Fruit fly (Drosophila melanogaster) whole organism, embryonic: Measurements from ENCODE around the gene CG13024.
A peak's percentile ranks its signal among the peaks of the same experiment; 100 is the strongest.

Experiments used
- B-H2 ChIP-seq: fragments of 200-800 bp; sonication (Bioruptor generic); optimal IDR thresholded peaks from 2 replicates; lab custom pipeline; 2018; ENCODE audit warnings: missing biosample characterization, mild to moderate bottlenecking, missing genetic modification characterization
- Blimp-1 ChIP-seq: fragments of 200-800 bp; sonication (Bioruptor generic); optimal IDR thresholded peaks from 3 replicates; lab custom pipeline; 2018; ENCODE audit warnings: missing biosample characterization, missing genetic modification characterization, mild to moderate bottlenecking, moderate library complexity, missing genetic modification reagents
- CG1024 ChIP-seq: fragments of 200-800 bp; sonication (Bioruptor generic); IDR thresholded peaks from 2 replicates; pipeline ENCODE4 v1.3.6; 2022; ENCODE audit warnings: missing biosample characterization, missing genetic modification characterization
- CG10267 ChIP-seq: fragments of 200-800 bp; sonication (Bioruptor generic); optimal IDR thresholded peaks from 2 replicates; lab custom pipeline; 2018; ENCODE audit warnings: missing biosample characterization, mild to moderate bottlenecking, missing genetic modification characterization, moderate library complexity
- CG10431 ChIP-seq: fragments of 200-800 bp; sonication (Bioruptor generic); optimal IDR thresholded peaks from 3 replicates; lab custom pipeline; 2018; ENCODE audit warnings: missing biosample characterization, mild to moderate bottlenecking, missing genetic modification characterization
- CG10462 ChIP-seq: fragments of 200-800 bp; sonication (Bioruptor generic); optimal IDR thresholded peaks from 2 replicates; lab custom pipeline; 2016; ENCODE audit warnings: missing biosample characterization, missing genetic modification characterization
- CG11723 ChIP-seq: fragments of 200-800 bp; sonication (Bioruptor generic); optimal IDR thresholded peaks from 2 replicates; lab custom pipeline; 2017; ENCODE audit warnings: missing biosample characterization, mild to moderate bottlenecking, missing genetic modification characterization
- CG14667 ChIP-seq: fragments of 200-800 bp; sonication (Bioruptor generic); IDR thresholded peaks from 2 replicates; pipeline ENCODE4 v1.3.6; 2022; ENCODE audit warnings: missing biosample characterization, missing genetic modification characterization
- CG14710 ChIP-seq: fragments of 200-800 bp; sonication (Bioruptor generic); optimal IDR thresholded peaks from 3 replicates; lab custom pipeline; 2019; ENCODE audit warnings: missing biosample characterization, mild to moderate bottlenecking, missing genetic modification characterization, moderate library complexity
- CG15514 ChIP-seq: fragments of 200-800 bp; sonication (Bioruptor generic); optimal IDR thresholded peaks from 3 replicates; lab custom pipeline; 2017; ENCODE audit warnings: missing biosample characterization, missing genetic modification characterization, mild to moderate bottlenecking, moderate library complexity, missing genetic modification reagents
- CG17186 ChIP-seq: fragments of 200-800 bp; sonication (Bioruptor generic); optimal IDR thresholded peaks from 3 replicates; lab custom pipeline; 2017; ENCODE audit warnings: missing biosample characterization, missing genetic modification reagents, missing genetic modification characterization
- CG2129 ChIP-seq: fragments of 200-800 bp; sonication (Bioruptor generic); IDR thresholded peaks from 2 replicates; pipeline ENCODE4 v1.3.6; 2022; ENCODE audit warnings: missing biosample characterization, missing genetic modification characterization; ENCODE audit not compliant: partially characterized antibody
- CG2712 ChIP-seq: fragments of 200-800 bp; optimal IDR thresholded peaks from 3 replicates; lab custom pipeline; 2019; ENCODE audit warnings: missing biosample characterization, mild to moderate bottlenecking, missing genetic modification characterization, moderate library complexity
- CG33213 ChIP-seq: fragments of 200-800 bp; sonication (Bioruptor generic); optimal IDR thresholded peaks from 3 replicates; lab custom pipeline; 2016; ENCODE audit warnings: missing biosample characterization, missing genetic modification characterization
- CG34422 ChIP-seq: fragments of 200-800 bp; sonication (Bioruptor generic); IDR thresholded peaks from 3 replicates; pipeline ENCODE4 v1.3.6; 2022; ENCODE audit warnings: missing biosample characterization, missing genetic modification characterization
- CG3995 ChIP-seq: fragments of 200-800 bp; sonication (Bioruptor generic); optimal IDR thresholded peaks from 3 replicates; lab custom pipeline; 2016; ENCODE audit warnings: missing biosample characterization, missing genetic modification characterization
- CG4424 ChIP-seq: fragments of 200-800 bp; sonication (Bioruptor generic); optimal IDR thresholded peaks from 3 replicates; lab custom pipeline; 2016; ENCODE audit warnings: missing biosample characterization, missing genetic modification characterization
- CG4617 ChIP-seq: fragments of 200-800 bp; sonication (Bioruptor generic); optimal IDR thresholded peaks from 3 replicates; lab custom pipeline; 2016; ENCODE audit warnings: missing biosample characterization, missing genetic modification characterization, borderline replicate concordance
- CG4707 ChIP-seq: fragments of 200-800 bp; sonication (Bioruptor generic); optimal IDR thresholded peaks from 2 replicates; lab custom pipeline; 2018; ENCODE audit warnings: missing biosample characterization, mild to moderate bottlenecking, missing genetic modification characterization, moderate library complexity
- CG6689 ChIP-seq: fragments of 200-800 bp; sonication (Bioruptor generic); IDR thresholded peaks from 2 replicates; pipeline ENCODE4 v1.3.6; 2022; ENCODE audit warnings: missing biosample characterization, missing genetic modification characterization
- CG9932 ChIP-seq: fragments of 200-800 bp; sonication (Bioruptor generic); IDR thresholded peaks from 2 replicates; pipeline ENCODE4 v1.3.6; 2022; ENCODE audit warnings: missing biosample characterization, missing genetic modification characterization
- CTCF ChIP-seq: fragments of 200-800 bp; sonication (Bioruptor generic); optimal IDR thresholded peaks from 2 replicates; lab custom pipeline; 2017; ENCODE audit warnings: missing biosample characterization, mild to moderate bottlenecking, missing genetic modification characterization, moderate library complexity
- D ChIP-seq, 2 experiments: fragments of 200-800 bp in 1 of 2; fragments of >200 bp in 1 of 2; sonication (Bioruptor generic) in 1 of 2; optimal IDR thresholded peaks; 2 replicates in 1 of 2; 3 replicates in 1 of 2; lab custom pipeline; 2017; ENCODE audit warnings: mild to moderate bottlenecking in 1 of 2, missing biosample characterization in 1 of 2, missing genetic modification characterization in 1 of 2, missing genetic modification reagents in 1 of 2
- Dad ChIP-seq: fragments of 200-800 bp; sonication (Bioruptor generic); optimal IDR thresholded peaks from 3 replicates; lab custom pipeline; 2016; ENCODE audit warnings: missing biosample characterization, missing genetic modification characterization
- Dek ChIP-seq: fragments of 200-800 bp; sonication (Bioruptor generic); optimal IDR thresholded peaks from 3 replicates; lab custom pipeline; 2019; ENCODE audit warnings: missing biosample characterization, mild to moderate bottlenecking, missing genetic modification characterization, moderate library complexity
- Dip3 ChIP-seq: fragments of 200-800 bp; sonication (Bioruptor generic); optimal IDR thresholded peaks from 3 replicates; lab custom pipeline; 2016; ENCODE audit warnings: missing biosample characterization, missing genetic modification characterization
- Dll ChIP-seq: fragments of 200-800 bp; sonication (Bioruptor generic); IDR thresholded peaks from 4 replicates; pipeline ENCODE4 v1.3.6; 2022; ENCODE audit warnings: missing biosample characterization, missing genetic modification characterization; ENCODE audit not compliant: partially characterized antibody
- Dp ChIP-seq: fragments of 200-800 bp; sonication (Bioruptor generic); optimal IDR thresholded peaks from 2 replicates; lab custom pipeline; 2018; ENCODE audit warnings: missing biosample characterization, mild to moderate bottlenecking, missing genetic modification characterization, moderate library complexity
- HLHmδ ChIP-seq: fragments of 200-800 bp; sonication (Bioruptor generic); optimal IDR thresholded peaks from 2 replicates; lab custom pipeline; 2018; ENCODE audit warnings: missing biosample characterization, mild to moderate bottlenecking, missing genetic modification characterization, moderate library complexity
- HmgD ChIP-seq: fragments of 200-800 bp; sonication (Bioruptor generic); optimal IDR thresholded peaks from 3 replicates; lab custom pipeline; 2016; ENCODE audit warnings: missing biosample characterization, missing genetic modification characterization
- Kr ChIP-seq: fragments of 200-800 bp; sonication (Bioruptor generic); optimal IDR thresholded peaks from 2 replicates; lab custom pipeline; 2017; ENCODE audit warnings: missing biosample characterization, mild to moderate bottlenecking, missing genetic modification characterization
- Mad ChIP-seq: fragments of 200-800 bp; sonication (Bioruptor generic); optimal IDR thresholded peaks from 2 replicates; lab custom pipeline; 2016; ENCODE audit warnings: missing biosample characterization, missing genetic modification characterization
- Nf-YC ChIP-seq: fragments of 200-800 bp; optimal IDR thresholded peaks from 3 replicates; lab custom pipeline; 2019; ENCODE audit warnings: missing biosample characterization, mild to moderate bottlenecking, missing genetic modification characterization, moderate library complexity
- Pdp1 ChIP-seq, 2 experiments: fragments of 200-800 bp; sonication (Bioruptor generic); optimal IDR thresholded peaks; 3 replicates each; lab custom pipeline; 2016; ENCODE audit warnings: missing biosample characterization in 2 of 2, missing genetic modification characterization in 2 of 2, mild to moderate bottlenecking in 1 of 2, moderate library complexity in 1 of 2
- Xbp1 ChIP-seq: fragments of 200-800 bp; sonication (Bioruptor generic); optimal IDR thresholded peaks from 3 replicates; lab custom pipeline; 2016; ENCODE audit warnings: missing biosample characterization, mild to moderate bottlenecking, missing genetic modification characterization
- al ChIP-seq: fragments of 200-800 bp; sonication (Bioruptor generic); IDR thresholded peaks from 2 replicates; pipeline ENCODE4 v1.3.6; 2022; ENCODE audit warnings: missing biosample characterization, missing genetic modification characterization
- ci ChIP-seq: fragments of 200-800 bp; sonication (Bioruptor generic); IDR thresholded peaks from 3 replicates; pipeline ENCODE4 v1.3.6; 2022; ENCODE audit warnings: missing biosample characterization, missing genetic modification characterization
- da ChIP-seq: fragments of 200-800 bp; sonication (Bioruptor generic); optimal IDR thresholded peaks from 2 replicates; lab custom pipeline; 2016; ENCODE audit warnings: missing biosample characterization, missing genetic modification characterization
- dpn ChIP-seq, 2 experiments: fragments of 200-800 bp; sonication (Bioruptor generic); optimal IDR thresholded peaks; 3 replicates each; lab custom pipeline; 2016; ENCODE audit warnings: missing biosample characterization in 2 of 2, missing genetic modification characterization in 2 of 2
- eve ChIP-seq, 2 experiments: fragments of >200 bp; optimal IDR thresholded peaks; 2 replicates each; lab custom pipeline; 2017; ENCODE audit warnings: missing biosample characterization in 2 of 2, missing genetic modification characterization in 2 of 2
- exex ChIP-seq: fragments of 200-800 bp; sonication (Bioruptor generic); optimal IDR thresholded peaks from 4 replicates; lab custom pipeline; 2018; ENCODE audit warnings: missing biosample characterization, mild to moderate bottlenecking, missing genetic modification characterization, moderate library complexity
- fu2 ChIP-seq: fragments of 200-800 bp; sonication (Bioruptor generic); optimal IDR thresholded peaks from 2 replicates; lab custom pipeline; 2016; ENCODE audit warnings: missing biosample characterization, missing genetic modification characterization
- ham ChIP-seq: fragments of 200-800 bp; sonication (Bioruptor generic); IDR thresholded peaks from 2 replicates; pipeline ENCODE4 v1.3.6; 2022; ENCODE audit warnings: missing biosample characterization, missing genetic modification characterization
- inv ChIP-seq: fragments of 200-800 bp; sonication (Bioruptor generic); IDR thresholded peaks from 2 replicates; pipeline ENCODE4 v1.3.6; 2022; ENCODE audit warnings: missing biosample characterization, missing genetic modification characterization; ENCODE audit not compliant: partially characterized antibody
- knrl ChIP-seq: fragments of 200-800 bp; sonication (Bioruptor generic); IDR thresholded peaks from 3 replicates; pipeline ENCODE4 v1.3.6; 2022; ENCODE audit warnings: missing biosample characterization, missing genetic modification characterization; ENCODE audit not compliant: partially characterized antibody
- mam ChIP-seq: fragments of 200-800 bp; sonication (Bioruptor generic); optimal IDR thresholded peaks from 3 replicates; lab custom pipeline; 2016; ENCODE audit warnings: missing biosample characterization, missing genetic modification characterization
- nau ChIP-seq: fragments of 200-800 bp; sonication (Bioruptor generic); optimal IDR thresholded peaks from 3 replicates; lab custom pipeline; 2017; ENCODE audit warnings: missing biosample characterization, mild to moderate bottlenecking, missing genetic modification characterization, missing genetic modification reagents
- seq ChIP-seq: fragments of 200-800 bp; sonication (Bioruptor generic); IDR thresholded peaks from 2 replicates; pipeline ENCODE4 v1.3.6; 2022; ENCODE audit warnings: missing biosample characterization, missing genetic modification characterization
- stwl ChIP-seq: fragments of 200-800 bp; sonication (Bioruptor generic); optimal IDR thresholded peaks from 3 replicates; lab custom pipeline; 2018; ENCODE audit warnings: missing biosample characterization, mild to moderate bottlenecking, missing genetic modification characterization, moderate library complexity
- unc-4 ChIP-seq: fragments of 200-800 bp; sonication (Bioruptor generic); IDR thresholded peaks from 2 replicates; pipeline ENCODE4 v1.3.6; 2022; ENCODE audit warnings: missing biosample characterization, missing genetic modification characterization; ENCODE audit not compliant: partially characterized antibody

The CG13024 gene

DNA sequence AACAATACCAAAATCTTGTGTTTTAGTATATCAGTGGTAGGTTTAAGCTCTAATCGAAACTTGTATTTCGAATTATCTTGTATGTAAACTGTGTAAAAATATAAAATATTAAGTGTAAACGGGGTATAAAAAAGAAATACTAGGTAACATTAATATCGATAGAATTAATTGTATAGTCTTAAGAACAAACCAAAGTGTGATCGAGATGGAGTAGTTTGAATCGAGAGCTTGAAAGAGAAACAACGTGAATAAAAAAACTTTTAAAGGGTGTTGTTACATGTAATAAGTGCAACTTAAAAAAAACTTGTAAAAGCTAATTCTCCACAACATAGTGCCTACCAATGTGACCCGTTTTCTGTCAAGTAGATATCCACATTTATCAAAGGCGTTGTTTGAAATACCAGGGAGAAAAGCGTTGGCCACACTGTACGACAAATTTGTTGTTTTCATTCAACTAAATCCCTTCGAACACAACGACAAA lies 13.3 kb upstream of the CG13024 start, which contains the start of gene TSG101 (continued):
- no peak for TF ChIP-seq Blimp-1
- TF ChIP-seq al (GFP tag; lab: Robert Waterston, UW) = no peak
- TF ChIP-seq CG10431 (GFP tag; lab: Kevin White, UChicago) = no peak
- TF ChIP-seq CG14667 (GFP tag; lab: Robert Waterston, UW) = no peak
- no peak for TF ChIP-seq CG34422 (GFP tag; lab: Robert Waterston, UW)
- no peak for TF ChIP-seq mam
- TF ChIP-seq eve (GFP tag; optimal IDR thresholded peaks at IDR 0.05; lab: Kevin White, UChicago) = no peak
- no peak for TF ChIP-seq CG17186
- no peak for TF ChIP-seq D (optimal IDR thresholded peaks at IDR 0.05; lab: Kevin White, UChicago)
- no peak for TF ChIP-seq D (GFP tag; optimal IDR thresholded peaks at IDR 0.05; lab: Kevin White, UChicago)
- TF ChIP-seq CG9932 = no peak
- no peak for TF ChIP-seq Mad
- TF ChIP-seq stwl (tag; lab: Kevin White, UChicago) = peak; percentile 66
- TF ChIP-seq da (GFP tag; lab: Kevin White, UChicago) = no peak
- no peak for TF ChIP-seq exex (tag; lab: Kevin White, UChicago)
- peak; percentile 25 for TF ChIP-seq CG10267 (tag; lab: Kevin White, UChicago)
- peak; percentile 60 for TF ChIP-seq CG14710 (tag; lab: Kevin White, UChicago)
- TF ChIP-seq CG6689 (GFP tag; lab: Robert Waterston, UW) = no peak
- peak; percentile 66 for TF ChIP-seq knrl (GFP tag; lab: Robert Waterston, UW)
- TF ChIP-seq CG2712 (tag; lab: Kevin White, UChicago) = peak; percentile 38
- TF ChIP-seq nau (GFP tag; lab: Kevin White, UChicago) = no peak
- TF ChIP-seq B-H2 (GFP tag; lab: Kevin White, UChicago) = no peak
- peak; percentile 16 for TF ChIP-seq Nf-YC (tag; lab: Kevin White, UChicago)
- peak in 1 of 2 experiments; percentile 21 for TF ChIP-seq Pdp1 (GFP tag; optimal IDR thresholded peaks at IDR 0.05; lab: Kevin White, UChicago)
- no peak for TF ChIP-seq Dad
- no peak for TF ChIP-seq HLHmδ
- no peak for TF ChIP-seq CG10462
- TF ChIP-seq CG1024 (GFP tag; lab: Robert Waterston, UW) = no peak
- TF ChIP-seq Dek (tag; lab: Kevin White, UChicago) = peak; percentile 1
- TF ChIP-seq Xbp1 (GFP tag; lab: Kevin White, UChicago) = no peak
- no peak for TF ChIP-seq CG4424 (GFP tag; lab: Kevin White, UChicago)
- no peak for TF ChIP-seq ham (GFP tag; lab: Robert Waterston, UW)
- TF ChIP-seq CG33213 (GFP tag; lab: Kevin White, UChicago) = peak; percentile 34
- TF ChIP-seq CG11723 (GFP tag; lab: Kevin White, UChicago) = no peak
- no peak for TF ChIP-seq ci (GFP tag; lab: Robert Waterston, UW)
- TF ChIP-seq seq (GFP tag; lab: Robert Waterston, UW) = no peak
- peak; percentile 50 for TF ChIP-seq Dp (GFP tag; lab: Kevin White, UChicago)
- no peak for TF ChIP-seq HmgD (GFP tag; lab: Kevin White, UChicago)
- TF ChIP-seq CG4617 (GFP tag; lab: Kevin White, UChicago) = peak; percentile 66
- no peak for TF ChIP-seq CG3995 (GFP tag; lab: Kevin White, UChicago)
- peak; percentile 14 for TF ChIP-seq CTCF (GFP tag; lab: Kevin White, UChicago)
- peak; percentile 43 for TF ChIP-seq CG15514
- TF ChIP-seq Kr (GFP tag; lab: Kevin White, UChicago) = no peak
- TF ChIP-seq CG4707 (GFP tag; lab: Kevin White, UChicago) = no peak
- no peak for TF ChIP-seq Dip3 (GFP tag; lab: Kevin White, UChicago)
- no peak for TF ChIP-seq fu2 (GFP tag; lab: Kevin White, UChicago)
- peak in 1 of 2 experiments; percentile 0 for TF ChIP-seq dpn (GFP tag; optimal IDR thresholded peaks at IDR 0.05; lab: Kevin White, UChicago)
- TF ChIP-seq unc-4 (GFP tag; lab: Robert Waterston, UW) = peak; percentile 61; the same call in 1 of the 2 replicates
- peak; percentile 42; the same call in 1 of the 4 replicates for TF ChIP-seq Dll
- peak; percentile 33; the same call in 1 of the 2 replicates for TF ChIP-seq inv (GFP tag; lab: Robert Waterston, UW)
- no peak for TF ChIP-seq CG2129 (GFP tag; lab: Robert Waterston, UW)
